Fruit fly (Drosophila melanogaster) whole organism, embryonic: Measurements from ENCODE around the gene QIL1.
A peak's percentile ranks its signal among the peaks of the same experiment; 100 is the strongest.

Source experiments
- CG10462 ChIP-seq: fragments of 200-800 bp; sonication (Bioruptor generic); optimal IDR thresholded peaks from 2 replicates; lab custom pipeline; 2016; ENCODE audit warnings: missing biosample characterization, missing genetic modification characterization
- CG10959 ChIP-seq: fragments of 200-800 bp; sonication (Bioruptor generic); IDR thresholded peaks from 2 replicates; pipeline ENCODE4 v1.3.6; 2022; ENCODE audit warnings: missing biosample characterization, missing genetic modification characterization
- CG11085 ChIP-seq: fragments of 200-800 bp; sonication (Bioruptor generic); IDR thresholded peaks from 2 replicates; pipeline ENCODE4 v1.3.6; 2022; ENCODE audit warnings: missing biosample characterization, missing genetic modification characterization
- CG11696 ChIP-seq: fragments of 200-800 bp; sonication (Bioruptor generic); IDR thresholded peaks from 2 replicates; pipeline ENCODE4 v1.3.6; 2022; ENCODE audit warnings: missing biosample characterization, missing genetic modification characterization
- CG12155 ChIP-seq: fragments of 200-800 bp; sonication (Bioruptor generic); optimal IDR thresholded peaks from 3 replicates; lab custom pipeline; 2016; ENCODE audit warnings: missing biosample characterization, missing genetic modification characterization
- CG12236 ChIP-seq: fragments of 200-800 bp; sonication (Bioruptor generic); optimal IDR thresholded peaks from 2 replicates; lab custom pipeline; 2016; ENCODE audit warnings: missing biosample characterization, missing genetic modification characterization
- CG13424 ChIP-seq: fragments of 200-800 bp; sonication (Bioruptor generic); optimal IDR thresholded peaks from 2 replicates; lab custom pipeline; 2019; ENCODE audit warnings: missing biosample characterization, mild to moderate bottlenecking, missing genetic modification characterization, moderate library complexity
- CG1603 ChIP-seq: fragments of 200-800 bp; sonication (Bioruptor generic); optimal IDR thresholded peaks from 2 replicates; lab custom pipeline; 2019; ENCODE audit warnings: missing biosample characterization, mild to moderate bottlenecking, missing genetic modification characterization, moderate library complexity
- CG1647 ChIP-seq: fragments of 200-800 bp; sonication (Bioruptor generic); optimal IDR thresholded peaks from 3 replicates; lab custom pipeline; 2016; ENCODE audit warnings: missing biosample characterization, missing genetic modification characterization
- CG16779 ChIP-seq: fragments of 200-800 bp; sonication (Bioruptor generic); IDR thresholded peaks from 2 replicates; pipeline ENCODE4 v1.3.6; 2022; ENCODE audit warnings: missing biosample characterization, missing genetic modification characterization
- CG17361 ChIP-seq: fragments of 200-800 bp; sonication (Bioruptor generic); IDR thresholded peaks from 3 replicates; pipeline ENCODE4 v1.3.6; 2022; ENCODE audit warnings: missing biosample characterization, missing genetic modification characterization
- CG17612 ChIP-seq: fragments of 200-800 bp; sonication (Bioruptor generic); IDR thresholded peaks from 2 replicates; pipeline ENCODE4 v1.3.6; 2022; ENCODE audit warnings: missing biosample characterization, missing genetic modification characterization
- CG18262 ChIP-seq: fragments of 200-800 bp; optimal IDR thresholded peaks from 3 replicates; lab custom pipeline; 2019; ENCODE audit warnings: missing biosample characterization, mild to moderate bottlenecking, missing genetic modification characterization, moderate library complexity
- CG2116 ChIP-seq: fragments of 200-800 bp; sonication (Bioruptor generic); optimal IDR thresholded peaks from 3 replicates; lab custom pipeline; 2018; ENCODE audit warnings: missing biosample characterization, mild to moderate bottlenecking, missing genetic modification characterization
- CG2889 ChIP-seq: fragments of 200-800 bp; sonication (Bioruptor generic); IDR thresholded peaks from 3 replicates; pipeline ENCODE4 v1.3.6; 2022; ENCODE audit warnings: missing biosample characterization, missing genetic modification characterization
- CG31365 ChIP-seq: fragments of 200-800 bp; sonication (Bioruptor generic); optimal IDR thresholded peaks from 2 replicates; lab custom pipeline; 2018; ENCODE audit warnings: missing biosample characterization, mild to moderate bottlenecking, missing genetic modification characterization
- CG3838 ChIP-seq: fragments of 200-800 bp; sonication (Bioruptor generic); optimal IDR thresholded peaks from 3 replicates; lab custom pipeline; 2016; ENCODE audit warnings: missing biosample characterization, missing genetic modification characterization
- CG6765 ChIP-seq: fragments of 200-800 bp; sonication (Bioruptor generic); optimal IDR thresholded peaks from 3 replicates; lab custom pipeline; 2017; ENCODE audit warnings: missing biosample characterization, mild to moderate bottlenecking, missing genetic modification characterization
- CG8089 ChIP-seq: fragments of 200-800 bp; sonication (Bioruptor generic); optimal IDR thresholded peaks from 3 replicates; lab custom pipeline; 2016; ENCODE audit warnings: missing biosample characterization, missing genetic modification characterization
- CG8765 ChIP-seq: fragments of 200-800 bp; sonication (Bioruptor generic); IDR thresholded peaks from 2 replicates; pipeline ENCODE4 v1.3.6; 2022; ENCODE audit warnings: missing biosample characterization, missing genetic modification characterization
- D19B ChIP-seq: fragments of 200-800 bp; sonication (Bioruptor generic); optimal IDR thresholded peaks from 2 replicates; lab custom pipeline; 2017; ENCODE audit warnings: missing biosample characterization, mild to moderate bottlenecking, missing genetic modification characterization
- Deaf1 ChIP-seq: fragments of 200-800 bp; optimal IDR thresholded peaks from 3 replicates; lab custom pipeline; 2019; ENCODE audit warnings: missing biosample characterization, mild to moderate bottlenecking, missing genetic modification characterization, moderate library complexity
- Dll ChIP-seq: fragments of 200-800 bp; sonication (Bioruptor generic); IDR thresholded peaks from 4 replicates; pipeline ENCODE4 v1.3.6; 2022; ENCODE audit warnings: missing biosample characterization, missing genetic modification characterization; ENCODE audit not compliant: partially characterized antibody
- Elba2 ChIP-seq: fragments of 200-800 bp; sonication (Bioruptor generic); optimal IDR thresholded peaks from 3 replicates; lab custom pipeline; 2016; ENCODE audit warnings: missing biosample characterization, missing genetic modification characterization
- Ets97D ChIP-seq: fragments of 200-800 bp; sonication (Bioruptor generic); optimal IDR thresholded peaks from 3 replicates; lab custom pipeline; 2016; ENCODE audit warnings: missing biosample characterization, missing genetic modification characterization
- GATAe ChIP-seq: fragments of 200-800 bp; sonication (Bioruptor generic); conservative IDR thresholded peaks from 2 replicates; pipeline ENCODE4 v1.3.6; 2022; ENCODE audit warnings: missing biosample characterization, missing genetic modification characterization
- HLH54F ChIP-seq: fragments of 200-800 bp; sonication (Bioruptor generic); optimal IDR thresholded peaks from 3 replicates; lab custom pipeline; 2016; ENCODE audit warnings: missing biosample characterization, missing genetic modification characterization
- Hmx ChIP-seq: fragments of 200-800 bp; sonication (Bioruptor generic); optimal IDR thresholded peaks from 2 replicates; lab custom pipeline; 2016; ENCODE audit warnings: missing biosample characterization, missing genetic modification characterization
- Lpt ChIP-seq: fragments of >200 bp; optimal IDR thresholded peaks from 2 replicates; lab custom pipeline; 2018; ENCODE audit warnings: missing biosample characterization, missing genetic modification characterization
- Neu2 ChIP-seq: fragments of 200-800 bp; sonication (Bioruptor generic); optimal IDR thresholded peaks from 3 replicates; lab custom pipeline; 2016; ENCODE audit warnings: missing biosample characterization, missing genetic modification characterization, borderline replicate concordance
- Sry-δ ChIP-seq: fragments of 200-800 bp; sonication (Bioruptor generic); optimal IDR thresholded peaks from 2 replicates; lab custom pipeline; 2016; ENCODE audit warnings: missing biosample characterization, missing genetic modification characterization
- ash1 ChIP-seq: fragments of 200-800 bp; sonication (Bioruptor generic); optimal IDR thresholded peaks from 2 replicates; lab custom pipeline; 2018; ENCODE audit warnings: missing biosample characterization, mild to moderate bottlenecking, missing genetic modification characterization
- bab2 ChIP-seq: fragments of 200-800 bp; sonication (Bioruptor generic); optimal IDR thresholded peaks from 2 replicates; lab custom pipeline; 2016; ENCODE audit warnings: missing biosample characterization, missing genetic modification characterization
- cas ChIP-seq: fragments of 200-800 bp; sonication (Bioruptor generic); IDR thresholded peaks from 2 replicates; pipeline ENCODE4 v1.3.6; 2022; ENCODE audit warnings: missing biosample characterization, missing genetic modification characterization
- cg ChIP-seq: fragments of 200-800 bp; sonication (Bioruptor generic); optimal IDR thresholded peaks from 3 replicates; lab custom pipeline; 2019; ENCODE audit warnings: missing biosample characterization, mild to moderate bottlenecking, missing genetic modification characterization, moderate library complexity
- corto ChIP-seq: fragments of 200-800 bp; sonication (Bioruptor generic); optimal IDR thresholded peaks from 2 replicates; lab custom pipeline; 2016; ENCODE audit warnings: missing biosample characterization, mild to moderate bottlenecking, missing genetic modification characterization, moderate library complexity
- crp ChIP-seq, 2 experiments: fragments of 200-800 bp; sonication (Bioruptor generic); optimal IDR thresholded peaks; 2 replicates in 1 of 2; 3 replicates in 1 of 2; lab custom pipeline; 2017; ENCODE audit warnings: missing biosample characterization in 2 of 2, missing genetic modification characterization in 2 of 2, mild to moderate bottlenecking in 1 of 2, moderate library complexity in 1 of 2
- dan ChIP-seq: fragments of 200-800 bp; sonication (Bioruptor generic); IDR thresholded peaks from 2 replicates; pipeline ENCODE4 v1.3.6; 2022; ENCODE audit warnings: missing biosample characterization, missing genetic modification characterization
- fd96Cb ChIP-seq: fragments of 200-800 bp; sonication (Bioruptor generic); optimal IDR thresholded peaks from 2 replicates; lab custom pipeline; 2018; ENCODE audit warnings: missing biosample characterization, mild to moderate bottlenecking, missing genetic modification characterization, moderate library complexity
- grau ChIP-seq: fragments of 200-800 bp; optimal IDR thresholded peaks from 3 replicates; lab custom pipeline; 2019; ENCODE audit warnings: missing biosample characterization, mild to moderate bottlenecking, missing genetic modification characterization, moderate library complexity
- hbn ChIP-seq: fragments of 200-800 bp; sonication (Bioruptor generic); IDR thresholded peaks from 2 replicates; pipeline ENCODE4 v1.3.6; 2022; ENCODE audit warnings: missing biosample characterization, missing genetic modification characterization; ENCODE audit not compliant: partially characterized antibody
- ind ChIP-seq: fragments of 200-800 bp; sonication (Bioruptor generic); optimal IDR thresholded peaks from 3 replicates; lab custom pipeline; 2016; ENCODE audit warnings: missing biosample characterization, missing genetic modification characterization
- luna ChIP-seq: fragments of 200-800 bp; sonication (Bioruptor generic); optimal IDR thresholded peaks from 2 replicates; lab custom pipeline; 2016; ENCODE audit warnings: missing biosample characterization, missing genetic modification characterization
- mam ChIP-seq: fragments of 200-800 bp; sonication (Bioruptor generic); optimal IDR thresholded peaks from 3 replicates; lab custom pipeline; 2016; ENCODE audit warnings: missing biosample characterization, missing genetic modification characterization
- pan ChIP-seq, 4 experiments: fragments of >200 bp in 3 of 4; fragments of 200-800 bp in 1 of 4; sonication (Bioruptor generic) in 1 of 4; optimal IDR thresholded peaks in 3 of 4; IDR thresholded peaks in 1 of 4; 2 replicates each; pipeline versions ENCODE4 v1.3.6 to Lab custom; 2017 to 2022; ENCODE audit warnings: missing biosample characterization in 2 of 4, missing genetic modification characterization in 2 of 4, mixed read lengths in 1 of 4
- ro ChIP-seq: fragments of 200-800 bp; sonication (Bioruptor generic); IDR thresholded peaks from 2 replicates; pipeline ENCODE4 v1.3.6; 2022; ENCODE audit warnings: missing biosample characterization, missing genetic modification characterization
- schlank ChIP-seq: fragments of 200-800 bp; sonication (Bioruptor generic); optimal IDR thresholded peaks from 2 replicates; lab custom pipeline; 2018; ENCODE audit warnings: missing biosample characterization, mild to moderate bottlenecking, missing genetic modification characterization
- sob ChIP-seq: fragments of 200-800 bp; sonication (Bioruptor generic); IDR thresholded peaks from 2 replicates; pipeline ENCODE4 v1.3.6; 2022; ENCODE audit warnings: missing biosample characterization, missing genetic modification characterization
- tin ChIP-seq: fragments of 200-800 bp; sonication (Bioruptor generic); optimal IDR thresholded peaks from 3 replicates; lab custom pipeline; 2016; ENCODE audit warnings: missing biosample characterization, missing genetic modification characterization
- tio ChIP-seq: fragments of 200-800 bp; sonication (Bioruptor generic); optimal IDR thresholded peaks from 2 replicates; lab custom pipeline; 2017; ENCODE audit warnings: missing biosample characterization, missing genetic modification characterization, inconsistent platforms
- zen ChIP-seq: fragments of 200-800 bp; sonication (Bioruptor generic); optimal IDR thresholded peaks from 3 replicates; lab custom pipeline; 2018; ENCODE audit warnings: missing biosample characterization, mild to moderate bottlenecking, missing genetic modification characterization, moderate library complexity

Gene QIL1

dm6 chr3L:17485280-17485792 lies 19.6 kb downstream of the QIL1 start (continued):
- peak; percentile 65 for TF ChIP-seq cg
- peak; percentile 67 for TF ChIP-seq CG10462 (GFP tag; lab: Kevin White, UChicago)
- TF ChIP-seq CG8089 (GFP tag; lab: Kevin White, UChicago), result peak; percentile 73
- no peak for TF ChIP-seq CG12155 (GFP tag; lab: Kevin White, UChicago)
- TF ChIP-seq tin (GFP tag; lab: Kevin White, UChicago), result peak; percentile 27
- TF ChIP-seq Elba2 (GFP tag; lab: Kevin White, UChicago), result no peak
- TF ChIP-seq CG1603 (tag; lab: Kevin White, UChicago), result peak; percentile 94
- peak; percentile 36 for TF ChIP-seq zen (tag; lab: Kevin White, UChicago)
- peak; percentile 67 for TF ChIP-seq CG3838 (GFP tag; lab: Kevin White, UChicago)
- TF ChIP-seq CG11085 (GFP tag; lab: Robert Waterston, UW), result no peak
- peak in 1 of 2 experiments; percentile 57 for TF ChIP-seq crp (GFP tag; optimal IDR thresholded peaks at IDR 0.05; lab: Kevin White, UChicago)
- TF ChIP-seq Dll (GFP tag; lab: Robert Waterston, UW), result no peak
- peak; percentile 73 for TF ChIP-seq CG13424 (tag; lab: Kevin White, UChicago)
- no peak for TF ChIP-seq ind (GFP tag; lab: Kevin White, UChicago)
- no peak for TF ChIP-seq HLH54F (GFP tag; lab: Kevin White, UChicago)
- no peak for TF ChIP-seq CG8765 (GFP tag; lab: Robert Waterston, UW)
- TF ChIP-seq CG17361 (GFP tag; lab: Robert Waterston, UW), result peak; percentile 72
- no peak for TF ChIP-seq corto (GFP tag; lab: Kevin White, UChicago)
- TF ChIP-seq cas, result no peak
- TF ChIP-seq luna, result no peak
- TF ChIP-seq CG31365 (tag; lab: Kevin White, UChicago), result peak; percentile 80
- TF ChIP-seq ro (GFP tag; lab: Robert Waterston, UW), result no peak
- TF ChIP-seq grau, result peak; percentile 91
- peak; percentile 26 for TF ChIP-seq Sry-δ
- TF ChIP-seq hbn (GFP tag; lab: Robert Waterston, UW), result no peak
- no peak for TF ChIP-seq Lpt (GFP tag; lab: Kevin White, UChicago)
- peak; percentile 58; the same call in 1 of the 2 replicates for TF ChIP-seq CG10959 (GFP tag; lab: Robert Waterston, UW)
- TF ChIP-seq schlank (tag; lab: Kevin White, UChicago), result no peak
- TF ChIP-seq CG16779, result no peak
- no peak for TF ChIP-seq CG17612 (GFP tag; lab: Robert Waterston, UW)
- no peak for TF ChIP-seq GATAe (GFP tag; lab: Robert Waterston, UW)
- no peak for TF ChIP-seq pan (optimal IDR thresholded peaks at IDR 0.05; lab: Kevin White, UChicago)
- peak in 1 of 2 experiments; percentile 26 for TF ChIP-seq pan (GFP tag; optimal IDR thresholded peaks at IDR 0.05 in 1 of 2, IDR thresholded peaks at IDR 0.05 in 1 of 2)
- TF ChIP-seq CG1647 (GFP tag; lab: Kevin White, UChicago), result peak; percentile 11
- no peak for TF ChIP-seq Hmx (GFP tag; lab: Kevin White, UChicago)
- TF ChIP-seq sob (GFP tag; lab: Robert Waterston, UW), result no peak
- peak; percentile 79 for TF ChIP-seq CG18262 (tag; lab: Kevin White, UChicago)
- peak; percentile 61 for TF ChIP-seq fd96Cb (tag; lab: Kevin White, UChicago)
- no peak for TF ChIP-seq Ets97D (GFP tag; lab: Kevin White, UChicago)
- TF ChIP-seq Deaf1 (tag; lab: Kevin White, UChicago), result peak; percentile 4
- no peak for TF ChIP-seq Neu2
- no peak for TF ChIP-seq CG6765 (GFP tag; lab: Kevin White, UChicago)
- TF ChIP-seq CG11696, result no peak
- TF ChIP-seq CG2116 (GFP tag; lab: Kevin White, UChicago), result peak; percentile 51
- TF ChIP-seq tio (GFP tag; lab: Kevin White, UChicago), result peak; percentile 42
- TF ChIP-seq dan, result no peak
- peak; percentile 4 for TF ChIP-seq ash1 (GFP tag; lab: Kevin White, UChicago)
- peak; percentile 86 for TF ChIP-seq CG12236 (GFP tag; lab: Kevin White, UChicago)
- TF ChIP-seq bab2 (GFP tag; lab: Kevin White, UChicago), result peak; percentile 66
- TF ChIP-seq CG2889 (GFP tag; lab: Robert Waterston, UW), result no peak
- TF ChIP-seq D19B (GFP tag; lab: Kevin White, UChicago), result no peak
- no peak for TF ChIP-seq mam (GFP tag; lab: Kevin White, UChicago)
